Worm (Caenorhabditis elegans) whole organism, L4 larva: ENCODE results near the gene srh-237.

Experiments used
- ama-1 ChIP-seq: fragments of 150-350 bp; optimal IDR thresholded peaks from 2 replicates; lab custom pipeline; 2014; ENCODE audit warnings: inconsistent platforms, mixed read lengths
- ces-1 ChIP-seq: fragments of 150-350 bp; sonication (generic microtip); optimal IDR thresholded peaks from 4 replicates; lab custom pipeline; 2014; ENCODE audit warnings: missing biosample characterization, missing genetic modification reagents, missing genetic modification characterization
- ctbp-1 ChIP-seq: fragments of 200-800 bp; sonication (Bioruptor generic); IDR thresholded peaks from 2 replicates; pipeline ENCODE4 v1.3.6; 2022; ENCODE audit warnings: missing genetic modification reagents, missing genetic modification characterization, missing compliant biosample characterization
- duxl-1 ChIP-seq: sonication (generic microtip); optimal IDR thresholded peaks from 2 replicates; lab custom pipeline; 2016; ENCODE audit warnings: mild to moderate bottlenecking, missing genetic modification characterization, moderate library complexity, missing compliant biosample characterization; ENCODE audit not compliant: poor library complexity
- dve-1 ChIP-seq: sonication (generic microtip); optimal IDR thresholded peaks from 2 replicates; lab custom pipeline; 2017; ENCODE audit warnings: antibody characterized with exemption, mild to moderate bottlenecking, missing genetic modification characterization, missing compliant biosample characterization; ENCODE audit not compliant: insufficient read depth
- hlh-30 ChIP-seq: sonication (generic microtip); optimal IDR thresholded peaks from 2 replicates; lab custom pipeline; 2017; ENCODE audit warnings: antibody characterized with exemption, mild to moderate bottlenecking, missing genetic modification characterization, missing compliant biosample characterization; ENCODE audit not compliant: insufficient read depth
- nhr-76 ChIP-seq: fragments of 150-350 bp; optimal IDR thresholded peaks from 2 replicates; lab custom pipeline; 2014; ENCODE audit warnings: missing biosample characterization, missing genetic modification characterization
- skn-1 ChIP-seq: fragments of 150-350 bp; optimal IDR thresholded peaks from 2 replicates; lab custom pipeline; 2014; ENCODE audit warnings: missing biosample characterization, missing genetic modification characterization
- snpc-4 ChIP-seq: fragments of 150-350 bp; optimal IDR thresholded peaks from 2 replicates; lab custom pipeline; 2014; ENCODE audit warnings: missing biosample characterization, missing genetic modification characterization
- zag-1 ChIP-seq: fragments of 150-350 bp; optimal IDR thresholded peaks from 2 replicates; lab custom pipeline; 2014; ENCODE audit warnings: missing biosample characterization, missing genetic modification characterization

- TF ChIP-seq zag-1, result no peak
- no peak for TF ChIP-seq ctbp-1 (GFP tag; lab: Robert Waterston, UW)
- no peak for TF ChIP-seq snpc-4 (tag; lab: Kevin White, UChicago)
- TF ChIP-seq nhr-76, result no peak
- no peak for TF ChIP-seq skn-1 (tag; lab: Kevin White, UChicago)
- TF ChIP-seq duxl-1, result no peak
- TF ChIP-seq dve-1 (tag; lab: Kevin White, UChicago), result no peak
- TF ChIP-seq hlh-30, result no peak
- no peak for TF ChIP-seq ama-1 (lab: Kevin White, UChicago)
- TF ChIP-seq ces-1 (GFP tag; lab: Kevin White, UChicago), result no peak
Observed at ce11 chrV:17061585-17061984, 28.6 kb upstream of the srh-237 start, which contains the start of gene F28B1.9.
